Fruit fly (Drosophila melanogaster): Measurements from ENCODE around the gene Spn77Ba.

The Spn77Ba gene

dm6 chr3L:20281254-20281653 is 35.7 kb upstream of the Spn77Ba start:
- no peak for TF ChIP-seq CG32006 (GFP tag; optimal IDR thresholded peaks at IDR 0.05)
- no peak for TF ChIP-seq CG9139 (GFP tag; optimal IDR thresholded peaks at IDR 0.05)
- no peak for TF ChIP-seq CG11294 (GFP tag; IDR thresholded peaks at IDR 0.05)
- TF ChIP-seq CG8119 (GFP tag; IDR thresholded peaks at IDR 0.05), result no peak
- no peak for TF ChIP-seq CG7368 (GFP tag; optimal IDR thresholded peaks at IDR 0.05)
- TF ChIP-seq CG15336 (GFP tag; IDR thresholded peaks at IDR 0.05), result no peak
- no peak for TF ChIP-seq CG31627 (GFP tag; optimal IDR thresholded peaks at IDR 0.05)
- TF ChIP-seq Sox14 (GFP tag; optimal IDR thresholded peaks at IDR 0.05), result no peak
- no peak for TF ChIP-seq svp (GFP tag)

DNA sequence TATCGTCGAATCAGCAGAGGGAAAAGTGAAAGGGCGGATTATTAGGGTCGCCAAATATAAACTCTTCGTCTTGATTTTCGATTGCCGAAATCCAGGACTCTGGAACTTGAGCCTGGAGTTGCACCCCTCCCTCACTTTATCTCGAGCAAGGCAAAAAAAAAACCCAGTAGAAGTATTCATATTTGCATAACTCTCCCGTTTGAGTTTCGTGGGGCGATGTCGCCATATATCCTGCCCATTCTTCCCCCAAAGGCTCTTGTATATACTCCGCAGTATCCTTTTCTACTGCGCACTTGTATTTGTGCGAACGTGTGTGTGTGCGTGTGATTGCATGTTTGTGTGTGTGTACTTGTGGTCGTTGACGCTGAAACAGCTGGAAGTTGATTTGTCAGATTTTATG is 29.9 kb upstream of the Spn77Ba start:
- TF ChIP-seq CG10631 (GFP tag; optimal IDR thresholded peaks at IDR 0.05), result no peak
- no peak for TF ChIP-seq CG3032 (tag; optimal IDR thresholded peaks at IDR 0.05)
- no peak for TF ChIP-seq dsx (GFP tag; optimal IDR thresholded peaks at IDR 0.05; ENCODE audit: poor library complexity, severe bottlenecking)
- TF ChIP-seq Sox15 (GFP tag; optimal IDR thresholded peaks at IDR 0.05), result no peak
- TF ChIP-seq Gug (GFP tag; IDR thresholded peaks at IDR 0.05), result no peak
- no peak for TF ChIP-seq CG6163 (GFP tag; IDR thresholded peaks at IDR 0.05)
- TF ChIP-seq CG11902 (GFP tag; optimal IDR thresholded peaks at IDR 0.05), result no peak
- peak; percentile 5 for TF ChIP-seq Eip78C (GFP tag)

dm6 chr3L:20295095-20295494 is 21.9 kb upstream of the Spn77Ba start, which contains the start of gene gogo:
Gene gogo (minus strand): TSS chr3L:20295133.
- peak; percentile 28 for TF ChIP-seq CG7368 (GFP tag; optimal IDR thresholded peaks at IDR 0.05)
- TF ChIP-seq Hr38 (GFP tag; optimal IDR thresholded peaks at IDR 0.05), result no peak

DNA sequence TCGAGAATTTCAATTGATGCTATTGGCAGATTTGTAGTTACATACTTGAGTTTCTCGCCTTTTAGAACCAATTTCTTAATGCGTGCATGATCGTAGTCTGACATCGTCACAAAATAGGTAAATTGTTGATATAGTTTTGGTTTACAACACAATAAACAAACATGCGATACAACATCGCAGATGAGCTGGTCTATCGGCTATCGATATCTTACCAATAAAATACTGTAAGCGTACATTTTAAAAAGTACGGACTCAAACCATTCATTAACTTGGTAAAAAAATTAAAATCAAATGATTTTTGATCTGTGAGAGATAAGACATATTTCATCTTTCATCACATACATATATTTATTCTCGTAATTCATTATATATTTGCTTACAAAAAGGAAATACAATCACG is 20.2 kb upstream of the Spn77Ba start, which contains the start of gene FRG1:
TSS of gene FRG1 (minus strand) at position 175 of the 400 bp plus-strand sequence.
- TF ChIP-seq salr (GFP tag; optimal IDR thresholded peaks at IDR 0.05) (no peak), Eip93F (GFP tag; optimal IDR thresholded peaks at IDR 0.05) (no peak), Sox14 (GFP tag; optimal IDR thresholded peaks at IDR 0.05) (no peak), Hr39 (GFP tag; optimal IDR thresholded peaks at IDR 0.05) (no peak), dsx (GFP tag; optimal IDR thresholded peaks at IDR 0.05; ENCODE audit: poor library complexity, severe bottlenecking) (no peak), fd85E (GFP tag; optimal IDR thresholded peaks at IDR 0.05) (no peak), CG31627 (GFP tag; optimal IDR thresholded peaks at IDR 0.05) (no peak), CG34406 (GFP tag; optimal IDR thresholded peaks at IDR 0.05) (no peak), dac (GFP tag; optimal IDR thresholded peaks at IDR 0.05) (no peak), CG32006 (GFP tag; optimal IDR thresholded peaks at IDR 0.05) (no peak), cyc (GFP tag; optimal IDR thresholded peaks at IDR 0.05) (no peak), CG11294 (GFP tag; IDR thresholded peaks at IDR 0.05) (no peak), Hr4 (GFP tag; optimal IDR thresholded peaks at IDR 0.05) (no peak), Gug (GFP tag; IDR thresholded peaks at IDR 0.05) (no peak), acj6 (GFP tag; optimal IDR thresholded peaks at IDR 0.05) (no peak), CG10669 (GFP tag; optimal IDR thresholded peaks at IDR 0.05) (no peak)

DNA sequence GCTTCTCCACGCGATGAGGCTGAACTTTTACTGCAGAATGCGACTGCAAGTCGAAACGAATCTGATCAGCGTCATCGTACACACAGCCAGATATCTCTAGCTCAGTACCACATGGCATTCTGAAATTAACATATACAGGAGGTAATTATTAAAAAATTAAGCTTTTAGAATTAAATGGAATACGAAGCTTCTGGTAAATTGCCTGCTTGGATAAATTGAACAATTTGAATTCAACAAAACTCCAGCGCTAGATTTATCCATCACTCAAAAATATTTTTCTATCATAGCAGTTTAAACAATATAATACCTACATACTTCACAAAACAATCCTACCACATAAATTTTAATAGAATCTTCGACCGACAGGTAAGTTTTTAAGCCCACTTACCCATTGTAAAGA is 17.9 kb upstream of the Spn77Ba start, which contains the start of gene SCCRO4:
TSS of gene SCCRO4 (plus strand) at position 301 of the 400 bp plus-strand sequence.
- TF ChIP-seq achi (GFP tag; optimal IDR thresholded peaks at IDR 0.05) (no peak), CG10631 (GFP tag; optimal IDR thresholded peaks at IDR 0.05) (no peak), Sox102F (GFP tag; optimal IDR thresholded peaks at IDR 0.05) (no peak), CG32006 (GFP tag; optimal IDR thresholded peaks at IDR 0.05) (no peak), CG3032 (tag; optimal IDR thresholded peaks at IDR 0.05) (no peak), CG4318 (GFP tag; optimal IDR thresholded peaks at IDR 0.05) (no peak), CG6276 (GFP tag; optimal IDR thresholded peaks at IDR 0.05) (no peak), CG3919 (GFP tag; optimal IDR thresholded peaks at IDR 0.05) (no peak), CG11294 (GFP tag; IDR thresholded peaks at IDR 0.05) (no peak), CG8319 (GFP tag; optimal IDR thresholded peaks at IDR 0.05) (no peak)

Data from whole organism, prepupa.